Fruit fly (Drosophila melanogaster) S2 (cell line): ENCODE measurements around the gene CG46435.

ENCODE experiments used
- CG8478 ChIP-seq: fragments of >200 bp; optimal IDR thresholded peaks from 2 replicates; lab custom pipeline; 2018
- CTCF ChIP-seq, 2 experiments: fragments of >200 bp; optimal IDR thresholded peaks; 2 replicates each; lab custom pipeline; 2018

dm6 chr3L:19519349-19519748 is 25.6 kb upstream of the CG46435 start, which contains the start of gene Cpr76Bb:
- TF ChIP-seq CTCF (optimal IDR thresholded peaks at IDR 0.05; lab: Kevin White, UChicago), result no peak
- no peak for TF ChIP-seq CG8478 (lab: Kevin White, UChicago)
